Worm (Caenorhabditis elegans) whole organism, L1 larva: ENCODE data around the gene Y43E12A.2.

ENCODE experiments used
- C16A3.4 ChIP-seq: fragments of 150-350 bp; optimal IDR thresholded peaks from 2 replicates; lab custom pipeline; 2014; ENCODE audit warnings: missing biosample characterization, missing genetic modification characterization
- ama-1 ChIP-seq: fragments of 150-350 bp; optimal IDR thresholded peaks from 2 replicates; lab custom pipeline; 2014
- ceh-82 ChIP-seq, 3 experiments: fragments of 150-350 bp in 1 of 3; sonication (generic microtip) in 2 of 3; optimal IDR thresholded peaks; 2 replicates each; lab custom pipeline; 2014 to 2017; ENCODE audit warnings: missing biosample characterization in 3 of 3, missing genetic modification characterization in 3 of 3
- ceh-90 ChIP-seq: sonication (generic microtip); optimal IDR thresholded peaks from 2 replicates; lab custom pipeline; 2016; ENCODE audit warnings: missing genetic modification characterization, missing compliant biosample characterization
- efl-1 ChIP-seq, 4 experiments: fragments of 150-350 bp; optimal IDR thresholded peaks in 3 of 4; peaks in 1 of 4; 1 replicate in 1 of 4; 2 replicates in 3 of 4; lab custom pipeline; 2014; ENCODE audit warnings: missing biosample characterization in 2 of 4, missing genetic modification characterization in 2 of 4, missing genetic modification reagents in 2 of 4
- efl-3 ChIP-seq: fragments of 200-800 bp; sonication (Bioruptor generic); optimal IDR thresholded peaks from 2 replicates; lab custom pipeline; 2018; ENCODE audit warnings: mild to moderate bottlenecking, missing genetic modification characterization, missing compliant biosample characterization
- mdl-1 ChIP-seq, 2 experiments: fragments of 150-350 bp; optimal IDR thresholded peaks; 2 replicates each; lab custom pipeline; 2014 to 2017; ENCODE audit warnings: missing biosample characterization in 2 of 2, missing genetic modification characterization in 2 of 2, inconsistent platforms in 1 of 2
- nhr-11 ChIP-seq: fragments of 150-350 bp; optimal IDR thresholded peaks from 2 replicates; lab custom pipeline; 2014; ENCODE audit warnings: missing biosample characterization, missing genetic modification characterization
- nhr-19 ChIP-seq: fragments of 200-800 bp; sonication (Bioruptor generic); conservative IDR thresholded peaks from 2 replicates; pipeline ENCODE4 v1.3.6; 2022; ENCODE audit warnings: missing genetic modification characterization, missing compliant biosample characterization
- nhr-47 ChIP-seq: sonication (generic microtip); optimal IDR thresholded peaks from 2 replicates; lab custom pipeline; 2016; ENCODE audit warnings: mild to moderate bottlenecking, missing genetic modification characterization, moderate library complexity, missing compliant biosample characterization
- snpc-4 ChIP-seq: fragments of 150-350 bp; optimal IDR thresholded peaks from 2 replicates; lab custom pipeline; 2014; ENCODE audit warnings: missing biosample characterization, missing genetic modification characterization
- unc-62 ChIP-seq: fragments of 150-350 bp; optimal IDR thresholded peaks from 2 replicates; lab custom pipeline; 2014; ENCODE audit warnings: missing biosample characterization, missing genetic modification reagents, missing genetic modification characterization
- unc-86 ChIP-seq: sonication (generic microtip); optimal IDR thresholded peaks from 2 replicates; lab custom pipeline; 2016; ENCODE audit warnings: missing genetic modification characterization, missing compliant biosample characterization

DNA sequence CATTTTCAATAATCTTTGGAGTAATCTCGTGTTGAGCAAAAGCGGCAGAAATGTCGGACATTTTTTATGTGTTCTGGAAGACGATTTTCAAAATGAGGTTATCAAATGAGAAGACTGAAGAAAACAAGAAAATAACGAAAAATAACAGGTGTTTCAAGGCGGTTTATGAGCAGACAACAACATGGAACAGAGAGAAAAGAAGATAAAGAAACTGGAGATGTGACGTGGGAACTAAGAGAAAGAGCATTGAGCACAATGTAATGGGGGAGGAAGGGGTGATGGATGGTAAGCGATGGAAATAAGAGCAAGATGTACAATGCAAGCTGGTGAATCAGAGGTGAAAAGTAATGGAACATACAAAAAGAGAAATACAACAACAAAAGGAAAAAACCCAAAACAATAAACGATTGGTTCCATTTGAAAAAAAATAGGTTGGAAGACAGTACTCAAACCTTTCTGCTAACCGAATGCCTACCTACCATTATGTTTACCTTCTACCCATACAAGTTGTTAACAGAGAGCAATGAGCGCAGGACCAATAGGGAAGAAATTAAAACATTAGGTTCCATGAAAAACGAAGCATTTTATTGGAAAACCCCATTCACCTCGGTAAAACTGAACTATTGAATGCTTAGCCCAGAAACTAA is 24.2 kb upstream of the Y43E12A.2 start, which contains the start of gene Y69E1A.5:
- TF ChIP-seq ama-1 (lab: Kevin White, UChicago): no peak
- TF ChIP-seq unc-62 (GFP tag; lab: Kevin White, UChicago): no peak
- TF ChIP-seq efl-1 (optimal IDR thresholded peaks at IDR 0.05; lab: Kevin White, UChicago): no peak
- peak in 1 of 2 experiments; percentile 81 for TF ChIP-seq efl-1 (GFP tag; optimal IDR thresholded peaks at IDR 0.05 in 1 of 2; lab: Kevin White, UChicago)
- TF ChIP-seq efl-3 (GFP tag; lab: Kevin White, UChicago): no peak
- TF ChIP-seq mdl-1 (tag; optimal IDR thresholded peaks at IDR 0.05; lab: Kevin White, UChicago): no peak
- TF ChIP-seq C16A3.4 (tag; lab: Kevin White, UChicago): no peak
- TF ChIP-seq ceh-82 (tag; optimal IDR thresholded peaks at IDR 0.05; lab: Kevin White, UChicago): no peak
- no peak for TF ChIP-seq nhr-47 (tag; lab: Kevin White, UChicago)
- TF ChIP-seq ceh-90 (tag; lab: Kevin White, UChicago): no peak
- TF ChIP-seq snpc-4 (tag; lab: Kevin White, UChicago): no peak
- no peak for TF ChIP-seq unc-86 (tag; lab: Kevin White, UChicago)
- TF ChIP-seq nhr-11 (tag; lab: Kevin White, UChicago): no peak
- no peak for TF ChIP-seq nhr-19 (GFP tag; lab: Robert Waterston, UW)
